Worm (Caenorhabditis elegans): ENCODE results near the gene gcl-1.

DNA sequence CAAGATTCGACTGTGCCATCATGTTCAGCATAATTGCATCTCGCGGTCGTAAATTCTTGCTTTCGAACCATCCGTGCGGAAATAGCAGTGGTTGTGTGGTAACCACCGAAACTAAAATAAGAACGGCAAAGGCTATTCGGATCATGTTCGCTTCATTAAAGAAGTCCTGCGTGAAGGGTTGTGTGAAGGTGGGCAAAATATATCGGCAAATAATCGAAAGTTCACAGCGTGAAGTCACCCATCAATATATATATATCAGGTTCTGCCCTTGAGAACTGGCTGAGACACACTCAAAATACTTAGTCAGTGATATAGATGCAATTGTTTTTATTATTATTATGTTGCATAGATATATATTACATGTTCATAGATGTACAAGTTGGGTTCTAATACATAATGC, 4.7 kb downstream of the gcl-1 start, which contains the start of gene Y62E10A.19:
- no peak for TF ChIP-seq snpc-4 (tag; optimal IDR thresholded peaks at IDR 0.05)
- TF ChIP-seq tlp-1 (tag; optimal IDR thresholded peaks at IDR 0.05) = no peak
- no peak for TF ChIP-seq unc-86 (tag; optimal IDR thresholded peaks at IDR 0.05)
- TF ChIP-seq unc-62 (GFP tag; optimal IDR thresholded peaks at IDR 0.05) = no peak
- TF ChIP-seq pag-3 (tag; optimal IDR thresholded peaks at IDR 0.05; ENCODE audit: borderline replicate concordance, insufficient read depth) = no peak
- no peak for TF ChIP-seq C04F5.9 (tag; optimal IDR thresholded peaks at IDR 0.05)
- no peak for TF ChIP-seq fkh-10 (GFP tag; optimal IDR thresholded peaks at IDR 0.05)
- no peak for TF ChIP-seq lin-13 (GFP tag; optimal IDR thresholded peaks at IDR 0.05)
- no peak for TF ChIP-seq lin-39 (tag; optimal IDR thresholded peaks at IDR 0.05)
- TF ChIP-seq nhr-237 (tag; optimal IDR thresholded peaks at IDR 0.05) = no peak
- no peak for TF ChIP-seq fos-1 (tag; optimal IDR thresholded peaks at IDR 0.05)
- TF ChIP-seq unc-130 (tag; optimal IDR thresholded peaks at IDR 0.05) = no peak
- TF ChIP-seq nhr-11 (tag; optimal IDR thresholded peaks at IDR 0.05) = no peak

All from whole organism, L1 larva.